Worm (Caenorhabditis elegans) whole organism, late embryonic: ENCODE measurements around the gene ins-15.
"Not testable (repeated sequence)": the region's sequence is repeated elsewhere in the genome, so short reads cannot be mapped to it uniquely, and the experiment has no call there.

Experiments
- C08G9.2 ChIP-seq: sonication (generic microtip); optimal IDR thresholded peaks from 2 replicates; lab custom pipeline; 2016; ENCODE audit warnings: mild to moderate bottlenecking, missing genetic modification characterization, moderate library complexity, missing compliant biosample characterization
- F13H6.1 ChIP-seq: sonication (generic microtip); optimal IDR thresholded peaks from 2 replicates; lab custom pipeline; 2016; ENCODE audit warnings: missing genetic modification characterization, missing compliant biosample characterization
- K02D7.2 ChIP-seq: sonication (generic microtip); optimal IDR thresholded peaks from 2 replicates; lab custom pipeline; 2017; ENCODE audit warnings: mild to moderate bottlenecking, missing genetic modification characterization, missing compliant biosample characterization
- K09A11.1 ChIP-seq: sonication (generic microtip); optimal IDR thresholded peaks from 2 replicates; lab custom pipeline; 2017; ENCODE audit warnings: antibody characterized with exemption, mild to moderate bottlenecking, missing genetic modification characterization, missing compliant biosample characterization; ENCODE audit not compliant: insufficient read depth
- ceh-14 ChIP-seq: sonication (generic microtip); optimal IDR thresholded peaks from 2 replicates; lab custom pipeline; 2016; ENCODE audit warnings: missing genotype, missing genetic modification characterization, missing compliant biosample characterization
- ceh-2 ChIP-seq: sonication (generic microtip); optimal IDR thresholded peaks from 2 replicates; lab custom pipeline; 2016; ENCODE audit warnings: missing genotype, missing genetic modification characterization, missing compliant biosample characterization
- ceh-30 ChIP-seq: fragments of 150-350 bp; optimal IDR thresholded peaks from 2 replicates; lab custom pipeline; 2014; ENCODE audit warnings: missing biosample characterization, missing genetic modification characterization
- ceh-31 ChIP-seq: sonication (generic microtip); optimal IDR thresholded peaks from 2 replicates; lab custom pipeline; 2016; ENCODE audit warnings: missing genetic modification characterization, missing compliant biosample characterization
- ceh-34 ChIP-seq: sonication (generic microtip); optimal IDR thresholded peaks from 2 replicates; lab custom pipeline; 2016; ENCODE audit warnings: mild to moderate bottlenecking, missing genetic modification characterization, missing compliant biosample characterization
- ceh-48 ChIP-seq: sonication (generic microtip); optimal IDR thresholded peaks from 2 replicates; lab custom pipeline; 2016; ENCODE audit warnings: missing genetic modification characterization, inconsistent platforms, missing compliant biosample characterization
- dmd-4 ChIP-seq: sonication (generic microtip); optimal IDR thresholded peaks from 2 replicates; lab custom pipeline; 2016; ENCODE audit warnings: borderline replicate concordance, missing genetic modification characterization, missing compliant biosample characterization
- elt-2 ChIP-seq: sonication (generic microtip); optimal IDR thresholded peaks from 2 replicates; lab custom pipeline; 2016; ENCODE audit warnings: missing genetic modification reagents, missing genetic modification characterization, missing compliant biosample characterization
- elt-4 ChIP-seq: sonication (generic microtip); optimal IDR thresholded peaks from 2 replicates; lab custom pipeline; 2016; ENCODE audit warnings: missing genetic modification characterization, missing compliant biosample characterization
- ets-4 ChIP-seq: sonication (generic microtip); optimal IDR thresholded peaks from 2 replicates; lab custom pipeline; 2016; ENCODE audit warnings: missing genetic modification characterization, missing compliant biosample characterization
- fkh-10 ChIP-seq: fragments of 150-350 bp; optimal IDR thresholded peaks from 2 replicates; lab custom pipeline; 2014; ENCODE audit warnings: missing biosample characterization, missing genetic modification reagents, missing genetic modification characterization
- fkh-6 ChIP-seq: sonication (generic microtip); optimal IDR thresholded peaks from 2 replicates; lab custom pipeline; 2016; ENCODE audit warnings: missing genetic modification characterization, missing compliant biosample characterization
- hlh-13 ChIP-seq: fragments of 200-800 bp; sonication (Bioruptor generic); optimal IDR thresholded peaks from 2 replicates; lab custom pipeline; 2018; ENCODE audit warnings: mild to moderate bottlenecking, missing genetic modification characterization, missing compliant biosample characterization
- hlh-8 ChIP-seq: sonication (generic microtip); optimal IDR thresholded peaks from 2 replicates; lab custom pipeline; 2016; ENCODE audit warnings: missing genotype, missing genetic modification characterization, missing compliant biosample characterization
- lim-6 ChIP-seq: sonication (generic microtip); optimal IDR thresholded peaks from 2 replicates; lab custom pipeline; 2016; ENCODE audit warnings: missing genetic modification characterization, missing compliant biosample characterization
- madf-2 ChIP-seq: sonication (generic microtip); optimal IDR thresholded peaks from 2 replicates; lab custom pipeline; 2017; ENCODE audit warnings: missing genetic modification characterization, missing compliant biosample characterization
- nfya-1 ChIP-seq: sonication (generic microtip); optimal IDR thresholded peaks from 2 replicates; lab custom pipeline; 2017; ENCODE audit warnings: missing genetic modification characterization, mild to moderate bottlenecking, missing compliant biosample characterization, antibody characterized with exemption, moderate library complexity
- odd-2 ChIP-seq: sonication (generic microtip); optimal IDR thresholded peaks from 2 replicates; lab custom pipeline; 2017; ENCODE audit warnings: antibody characterized with exemption, mild to moderate bottlenecking, missing genetic modification characterization, missing compliant biosample characterization
- pat-9 ChIP-seq: fragments of 200-800 bp; sonication (Bioruptor generic); optimal IDR thresholded peaks from 2 replicates; lab custom pipeline; 2018; ENCODE audit warnings: mild to moderate bottlenecking, missing genetic modification characterization, moderate library complexity, missing compliant biosample characterization
- pax-1 ChIP-seq: fragments of 150-350 bp; optimal IDR thresholded peaks from 2 replicates; lab custom pipeline; 2014; ENCODE audit warnings: missing biosample characterization, missing genetic modification characterization
- pros-1 ChIP-seq: fragments of 150-350 bp; optimal IDR thresholded peaks from 2 replicates; lab custom pipeline; 2014; ENCODE audit warnings: missing biosample characterization, missing genetic modification reagents, missing genetic modification characterization
- ref-2 ChIP-seq: sonication (generic microtip); optimal IDR thresholded peaks from 2 replicates; lab custom pipeline; 2016; ENCODE audit warnings: missing genetic modification characterization, missing compliant biosample characterization
- rnt-1 ChIP-seq: sonication (generic microtip); optimal IDR thresholded peaks from 2 replicates; lab custom pipeline; 2016; ENCODE audit warnings: missing genetic modification characterization, missing compliant biosample characterization
- sdc-2 ChIP-seq: sonication (generic microtip); optimal IDR thresholded peaks from 2 replicates; lab custom pipeline; 2016; ENCODE audit warnings: missing genotype, missing genetic modification characterization, missing compliant biosample characterization
- sox-2 ChIP-seq: fragments of 200-800 bp; sonication (Bioruptor generic); IDR thresholded peaks from 2 replicates; pipeline ENCODE4 v1.3.6; 2022; ENCODE audit warnings: missing genetic modification reagents, missing genetic modification characterization, missing compliant biosample characterization
- tbx-2 ChIP-seq: sonication (generic microtip); optimal IDR thresholded peaks from 2 replicates; lab custom pipeline; 2016; ENCODE audit warnings: missing genetic modification characterization, missing compliant biosample characterization
- tbx-7 ChIP-seq: sonication (generic microtip); optimal IDR thresholded peaks from 2 replicates; lab custom pipeline; 2016; ENCODE audit warnings: missing genotype, missing genetic modification characterization, missing compliant biosample characterization
- unc-3 ChIP-seq, 2 experiments: fragments of 200-800 bp in 1 of 2; sonication (Bioruptor generic) in 1 of 2; sonication (generic microtip) in 1 of 2; conservative IDR thresholded peaks in 1 of 2; optimal IDR thresholded peaks in 1 of 2; 2 replicates each; pipeline versions ENCODE4 v1.3.6 to Lab custom; 2016 to 2022; ENCODE audit warnings: missing compliant biosample characterization in 2 of 2, missing genetic modification characterization in 2 of 2, missing genetic modification reagents in 1 of 2
- unc-42 ChIP-seq: sonication (generic microtip); optimal IDR thresholded peaks from 2 replicates; lab custom pipeline; 2016; ENCODE audit warnings: missing genotype, missing genetic modification characterization, missing compliant biosample characterization
- unc-86 ChIP-seq: sonication (generic microtip); optimal IDR thresholded peaks from 2 replicates; lab custom pipeline; 2016; ENCODE audit warnings: missing genetic modification characterization, missing compliant biosample characterization
- zip-5 ChIP-seq: sonication (generic microtip); optimal IDR thresholded peaks from 2 replicates; lab custom pipeline; 2016; ENCODE audit warnings: missing genetic modification characterization, missing compliant biosample characterization
- ztf-16 ChIP-seq: sonication (generic microtip); optimal IDR thresholded peaks from 2 replicates; lab custom pipeline; 2017; ENCODE audit warnings: missing genetic modification characterization, missing compliant biosample characterization

The ins-15 gene

ce11 chrII:6776418-6777034, 32.0 kb upstream of the ins-15 start, which contains the start of gene ssup-72:
ssup-72 (plus strand) TSS chrII:6776598.
- TF ChIP-seq fkh-10 (GFP tag; lab: Kevin White, UChicago), result no peak
- TF ChIP-seq ceh-31 (tag; lab: Kevin White, UChicago), result peak; percentile 88
- TF ChIP-seq ets-4 (tag; lab: Kevin White, UChicago), result peak; percentile 67
- TF ChIP-seq K02D7.2, result no peak
- no peak for TF ChIP-seq madf-2 (tag; lab: Kevin White, UChicago)
- TF ChIP-seq ztf-16, result no peak
- TF ChIP-seq lim-6, result peak; percentile 14
- TF ChIP-seq fkh-6 (tag; lab: Kevin White, UChicago), result no peak
- TF ChIP-seq dmd-4 (tag; lab: Kevin White, UChicago), result no peak
- peak; percentile 39 for TF ChIP-seq elt-2 (tag; lab: Kevin White, UChicago)
- peak; percentile 82 for TF ChIP-seq tbx-7
- peak; percentile 77 for TF ChIP-seq ceh-2 (tag; lab: Kevin White, UChicago)
- TF ChIP-seq rnt-1 (tag; lab: Kevin White, UChicago), result peak; percentile 33
- TF ChIP-seq unc-86 (tag; lab: Kevin White, UChicago), result no peak
- TF ChIP-seq ceh-34 (tag; lab: Kevin White, UChicago), result peak; percentile 9
- TF ChIP-seq sdc-2 (tag; lab: Kevin White, UChicago), result no peak
- TF ChIP-seq ceh-48 (tag; lab: Kevin White, UChicago), result no peak
- no peak; the same call in 1 of the 2 replicates for TF ChIP-seq sox-2 (GFP tag; lab: Robert Waterston, UW)
- no peak for TF ChIP-seq odd-2 (tag; lab: Kevin White, UChicago)
- no peak for TF ChIP-seq pax-1 (tag; lab: Kevin White, UChicago)
- peak; percentile 22 for TF ChIP-seq ceh-14 (tag; lab: Kevin White, UChicago)
- TF ChIP-seq ceh-30 (tag; lab: Kevin White, UChicago), result no peak
- TF ChIP-seq hlh-8 (tag; lab: Kevin White, UChicago), result peak; percentile 72
- peak; percentile 32 for TF ChIP-seq unc-42 (tag; lab: Kevin White, UChicago)
- peak; percentile 59 for TF ChIP-seq zip-5 (tag; lab: Kevin White, UChicago)
- peak; percentile 4 for TF ChIP-seq nfya-1 (tag; lab: Kevin White, UChicago)
- peak; percentile 74 for TF ChIP-seq tbx-2 (tag; lab: Kevin White, UChicago)
- TF ChIP-seq K09A11.1 (tag; lab: Kevin White, UChicago), result no peak
- peak; percentile 35 for TF ChIP-seq ref-2 (tag; lab: Kevin White, UChicago)
- TF ChIP-seq F13H6.1 (tag; lab: Kevin White, UChicago), result no peak
- peak; percentile 83 for TF ChIP-seq C08G9.2

- TF ChIP-seq ets-4, ref-2, ceh-30 (tag; lab: Kevin White, UChicago): not testable (repeated sequence)
Measured at ce11 chrII:6775076-6775475, 30.5 kb upstream of the ins-15 start, which contains the start of gene agr-1. agr-1 (minus strand) TSS chrII:6775176.

- TF ChIP-seq hlh-13 (GFP tag; lab: Kevin White, UChicago) (no peak), dmd-4 (tag; lab: Kevin White, UChicago) (no peak), pat-9 (tag; lab: Kevin White, UChicago) (no peak), ref-2 (tag; lab: Kevin White, UChicago) (no peak), unc-42 (tag; lab: Kevin White, UChicago) (peak; percentile 29), C08G9.2 (no peak), pros-1 (tag; lab: Kevin White, UChicago) (no peak), unc-3 (GFP tag; conservative IDR thresholded peaks at IDR 0.05; lab: Robert Waterston, UW) (no peak), unc-3 (tag; optimal IDR thresholded peaks at IDR 0.05; lab: Kevin White, UChicago) (peak; percentile 34), elt-4 (no peak)
Measured at ce11 chrII:6772482-6772881, 27.9 kb upstream of the ins-15 start.
